Worm (Caenorhabditis elegans) whole organism, mixed stage, embryonic: ENCODE results near the gene trpl-5.

Source experiments
- ceh-83 ChIP-seq: fragments of 200-800 bp; sonication (Bioruptor generic); optimal IDR thresholded peaks from 2 replicates; lab custom pipeline; 2018; ENCODE audit warnings: mild to moderate bottlenecking, missing genetic modification characterization, missing compliant biosample characterization
- ces-1 ChIP-seq: fragments of 150-350 bp; optimal IDR thresholded peaks from 2 replicates; lab custom pipeline; 2014; ENCODE audit warnings: missing biosample characterization, missing genetic modification reagents, missing genetic modification characterization
- cnd-1 ChIP-seq: fragments of 200-800 bp; sonication (Bioruptor generic); optimal IDR thresholded peaks from 2 replicates; lab custom pipeline; 2018; ENCODE audit warnings: mild to moderate bottlenecking, missing genetic modification characterization, missing compliant biosample characterization
- elt-3 ChIP-seq: fragments of 150-350 bp; optimal IDR thresholded peaks from 2 replicates; lab custom pipeline; 2014; ENCODE audit warnings: missing biosample characterization, missing genetic modification characterization
- lin-13 ChIP-seq: fragments of 150-350 bp; optimal IDR thresholded peaks from 2 replicates; lab custom pipeline; 2014; ENCODE audit warnings: missing biosample characterization, missing genetic modification characterization
- lsy-2 ChIP-seq: fragments of 150-350 bp; optimal IDR thresholded peaks from 2 replicates; lab custom pipeline; 2014; ENCODE audit warnings: missing biosample characterization, missing genetic modification characterization
- mab-5 ChIP-seq: fragments of 150-350 bp; optimal IDR thresholded peaks from 2 replicates; lab custom pipeline; 2014; ENCODE audit warnings: missing biosample characterization, missing genetic modification characterization
- mep-1 ChIP-seq: fragments of 150-350 bp; optimal IDR thresholded peaks from 2 replicates; lab custom pipeline; 2017; ENCODE audit warnings: missing biosample characterization, missing genetic modification reagents, missing genetic modification characterization, inconsistent platforms
- nhr-28 ChIP-seq: fragments of 150-350 bp; optimal IDR thresholded peaks from 2 replicates; lab custom pipeline; 2014; ENCODE audit warnings: missing biosample characterization, missing genetic modification characterization
- nhr-76 ChIP-seq: sonication (generic microtip); optimal IDR thresholded peaks from 2 replicates; lab custom pipeline; 2017; ENCODE audit warnings: missing biosample characterization, missing genetic modification characterization
- pha-4 ChIP-seq: fragments of 150-350 bp; optimal IDR thresholded peaks from 2 replicates; lab custom pipeline; 2018; ENCODE audit warnings: missing biosample characterization, missing genetic modification reagents, missing genetic modification characterization
- snpc-4 ChIP-seq: fragments of 150-350 bp; optimal IDR thresholded peaks from 2 replicates; lab custom pipeline; 2014; ENCODE audit warnings: missing biosample characterization, missing genetic modification characterization
- unc-62 ChIP-seq: fragments of 150-350 bp; optimal IDR thresholded peaks from 2 replicates; lab custom pipeline; 2014; ENCODE audit warnings: missing biosample characterization, missing genetic modification reagents, missing genetic modification characterization

trpl-5 gene

ce11 chrII:2042447-2042846, 48.0 kb downstream of the trpl-5 start, which contains the start of gene bath-20:
Gene bath-20 (minus strand): TSS chrII:2042547.
- TF ChIP-seq mab-5 (tag; lab: Kevin White, UChicago) (no peak), elt-3 (tag; lab: Kevin White, UChicago) (no peak), nhr-28 (tag; lab: Kevin White, UChicago) (no peak), ceh-83 (GFP tag; lab: Kevin White, UChicago) (no peak), unc-62 (GFP tag; lab: Kevin White, UChicago) (no peak), ces-1 (GFP tag; lab: Kevin White, UChicago) (no peak), nhr-76 (tag; lab: Kevin White, UChicago) (no peak), snpc-4 (tag; lab: Kevin White, UChicago) (no peak), cnd-1 (no peak), lin-13 (tag; lab: Kevin White, UChicago) (no peak), mep-1 (tag; lab: Kevin White, UChicago) (no peak), pha-4 (tag; lab: Kevin White, UChicago) (no peak)

DNA sequence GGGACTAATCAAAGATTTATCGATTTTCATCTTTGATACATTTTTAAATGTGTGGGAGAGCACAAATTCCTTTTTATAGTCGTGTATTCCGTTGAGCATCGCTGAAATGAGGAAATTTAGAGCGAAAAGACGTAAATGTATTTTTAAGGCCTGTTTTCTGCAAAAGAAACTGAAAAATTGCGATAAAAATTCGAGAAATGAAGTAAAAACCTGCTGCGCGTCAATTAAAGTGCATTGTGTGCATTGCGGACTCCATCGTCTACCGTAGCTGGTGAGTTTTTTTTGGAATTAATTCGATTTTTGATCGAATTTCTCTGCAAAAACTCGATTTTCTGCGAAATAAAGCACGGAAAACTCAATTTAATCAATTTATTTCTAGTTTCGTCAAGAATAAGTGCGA, 51.1 kb downstream of the trpl-5 start, which contains the start of gene bath-19:
Gene bath-19 (minus strand): TSS at position 101 of the 400 bp plus-strand sequence.
- TF ChIP-seq lsy-2 (tag; lab: Kevin White, UChicago): no peak
